Fruit fly (Drosophila melanogaster) whole organism, pupa: ENCODE results near the gene CG9743.
A peak's percentile ranks its signal among the peaks of the same experiment; 100 is the strongest.

Experiments
- CG10348 ChIP-seq: fragments of 200-800 bp; sonication (Bioruptor generic); IDR thresholded peaks from 2 replicates; pipeline ENCODE4 v1.3.6; 2022; ENCODE audit warnings: missing biosample characterization, missing genetic modification characterization
- CG12605 ChIP-seq: fragments of 200-800 bp; sonication (Bioruptor generic); IDR thresholded peaks from 2 replicates; pipeline ENCODE4 v1.3.6; 2022; ENCODE audit warnings: missing biosample characterization, missing genetic modification characterization
- CG13204 ChIP-seq: fragments of 200-800 bp; sonication (Bioruptor generic); optimal IDR thresholded peaks from 2 replicates; lab custom pipeline; 2018; ENCODE audit warnings: missing biosample characterization, mild to moderate bottlenecking, missing genetic modification characterization, moderate library complexity
- CG14655 ChIP-seq: fragments of 200-800 bp; sonication (Bioruptor generic); optimal IDR thresholded peaks from 3 replicates; lab custom pipeline; 2017; ENCODE audit warnings: mild to moderate bottlenecking, missing biosample characterization, missing genetic modification reagents, missing genetic modification characterization
- CG15710 ChIP-seq: fragments of 200-800 bp; sonication (Bioruptor generic); optimal IDR thresholded peaks from 2 replicates; lab custom pipeline; 2018; ENCODE audit warnings: missing biosample characterization, mild to moderate bottlenecking, missing genetic modification characterization, moderate library complexity
- CG17806 ChIP-seq: fragments of 200-800 bp; sonication (Bioruptor generic); optimal IDR thresholded peaks from 2 replicates; lab custom pipeline; 2018; ENCODE audit warnings: missing biosample characterization, mild to moderate bottlenecking, missing genetic modification characterization, moderate library complexity
- CG32121 ChIP-seq: fragments of 200-800 bp; sonication (Bioruptor generic); IDR thresholded peaks from 2 replicates; pipeline ENCODE4 v1.3.6; 2022; ENCODE audit warnings: missing biosample characterization, missing genetic modification characterization
- CG34367 ChIP-seq: fragments of 200-800 bp; sonication (Bioruptor generic); optimal IDR thresholded peaks from 2 replicates; lab custom pipeline; 2018; ENCODE audit warnings: missing biosample characterization, mild to moderate bottlenecking, missing genetic modification characterization
- CG4496 ChIP-seq: fragments of 200-800 bp; sonication (Bioruptor generic); IDR thresholded peaks from 3 replicates; pipeline ENCODE4 v1.3.6; 2022; ENCODE audit warnings: missing biosample characterization, missing genetic modification characterization
- CG8159 ChIP-seq: fragments of 200-800 bp; sonication (Bioruptor generic); optimal IDR thresholded peaks from 3 replicates; lab custom pipeline; 2018; ENCODE audit warnings: missing biosample characterization, mild to moderate bottlenecking, missing genetic modification characterization, moderate library complexity
- CG8301 ChIP-seq: fragments of 200-800 bp; sonication (Bioruptor generic); optimal IDR thresholded peaks from 2 replicates; lab custom pipeline; 2018; ENCODE audit warnings: missing biosample characterization, mild to moderate bottlenecking, missing genetic modification characterization
- CG9948 ChIP-seq: fragments of 200-800 bp; sonication (Bioruptor generic); optimal IDR thresholded peaks from 2 replicates; lab custom pipeline; 2018; ENCODE audit warnings: missing biosample characterization, mild to moderate bottlenecking, missing genetic modification characterization, moderate library complexity
- D1 ChIP-seq: fragments of 200-800 bp; sonication (Bioruptor generic); optimal IDR thresholded peaks from 2 replicates; lab custom pipeline; 2018; ENCODE audit warnings: missing biosample characterization, mild to moderate bottlenecking, missing genetic modification characterization, moderate library complexity
- EcR ChIP-seq: fragments of 200-800 bp; sonication (Bioruptor generic); optimal IDR thresholded peaks from 3 replicates; lab custom pipeline; 2019; ENCODE audit warnings: missing biosample characterization, missing genetic modification characterization, mild to moderate bottlenecking, moderate library complexity, missing genetic modification reagents
- Ets98B ChIP-seq: fragments of 200-800 bp; sonication (Bioruptor generic); IDR thresholded peaks from 2 replicates; pipeline ENCODE4 v1.3.6; 2022; ENCODE audit warnings: missing biosample characterization, missing genetic modification characterization
- Pif1A ChIP-seq: fragments of 200-800 bp; sonication (Bioruptor generic); optimal IDR thresholded peaks from 3 replicates; lab custom pipeline; 2016; ENCODE audit warnings: missing biosample characterization, missing genetic modification characterization
- Pif1B ChIP-seq: fragments of 200-800 bp; sonication (Bioruptor generic); optimal IDR thresholded peaks from 3 replicates; lab custom pipeline; 2016; ENCODE audit warnings: missing biosample characterization, missing genetic modification characterization
- Snoo ChIP-seq: fragments of 200-800 bp; sonication (Bioruptor generic); optimal IDR thresholded peaks from 3 replicates; lab custom pipeline; 2017; ENCODE audit warnings: missing biosample characterization, mild to moderate bottlenecking, missing genetic modification characterization, inconsistent platforms
- fd96Ca ChIP-seq: fragments of 200-800 bp; sonication (Bioruptor generic); IDR thresholded peaks from 3 replicates; pipeline ENCODE4 v1.3.6; 2022; ENCODE audit warnings: missing biosample characterization, missing genetic modification characterization
- gl ChIP-seq: fragments of 200-800 bp; sonication (Bioruptor generic); optimal IDR thresholded peaks from 2 replicates; lab custom pipeline; 2018; ENCODE audit warnings: missing biosample characterization, mild to moderate bottlenecking, missing genetic modification characterization
- rn ChIP-seq: fragments of 200-800 bp; sonication (Bioruptor generic); IDR thresholded peaks from 2 replicates; pipeline ENCODE4 v1.3.6; 2022; ENCODE audit warnings: missing biosample characterization, missing genetic modification characterization

Gene CG9743

dm6 chr3R:30195606-30196049 is 7.2 kb downstream of the CG9743 start:
- TF ChIP-seq EcR (GFP tag; lab: Kevin White, UChicago), result no peak
- no peak for TF ChIP-seq Snoo (tag; lab: Kevin White, UChicago)
- no peak for TF ChIP-seq CG8159 (tag; lab: Kevin White, UChicago)
- TF ChIP-seq D1 (tag; lab: Kevin White, UChicago), result no peak
- peak; percentile 14 for TF ChIP-seq CG14655 (GFP tag; lab: Kevin White, UChicago)
- TF ChIP-seq Ets98B (GFP tag; lab: Robert Waterston, UW), result peak; percentile 64
- TF ChIP-seq CG10348 (GFP tag; lab: Robert Waterston, UW), result no peak
- no peak for TF ChIP-seq CG34367 (tag; lab: Kevin White, UChicago)
- peak; percentile 59 for TF ChIP-seq CG32121
- no peak for TF ChIP-seq Pif1B (GFP tag; lab: Kevin White, UChicago)
- peak; percentile 64 for TF ChIP-seq CG4496 (GFP tag; lab: Robert Waterston, UW)
- TF ChIP-seq gl, result no peak
- TF ChIP-seq CG17806 (tag; lab: Kevin White, UChicago), result peak; percentile 3
- TF ChIP-seq fd96Ca (GFP tag; lab: Robert Waterston, UW), result peak; percentile 64
- TF ChIP-seq CG15710 (tag; lab: Kevin White, UChicago), result peak; percentile 18
- no peak for TF ChIP-seq rn (GFP tag; lab: Robert Waterston, UW)
- TF ChIP-seq Pif1A (GFP tag; lab: Kevin White, UChicago), result no peak
- TF ChIP-seq CG12605 (GFP tag; lab: Robert Waterston, UW), result no peak
- TF ChIP-seq CG8301 (tag; lab: Kevin White, UChicago), result peak; percentile 23
- TF ChIP-seq CG13204 (GFP tag; lab: Kevin White, UChicago), result no peak
- TF ChIP-seq CG9948 (tag; lab: Kevin White, UChicago), result no peak

dm6 chr3R:30193826-30194225 is 9.0 kb downstream of the CG9743 start:
- TF ChIP-seq CG17806 (tag; lab: Kevin White, UChicago) (no peak), CG8159 (tag; lab: Kevin White, UChicago) (no peak), Pif1B (GFP tag; lab: Kevin White, UChicago) (no peak), CG13204 (GFP tag; lab: Kevin White, UChicago) (no peak), Snoo (tag; lab: Kevin White, UChicago) (no peak), CG10348 (GFP tag; lab: Robert Waterston, UW) (no peak), D1 (tag; lab: Kevin White, UChicago) (no peak), Pif1A (GFP tag; lab: Kevin White, UChicago) (no peak), rn (GFP tag; lab: Robert Waterston, UW) (no peak), Ets98B (GFP tag; lab: Robert Waterston, UW) (no peak), CG34367 (tag; lab: Kevin White, UChicago) (no peak), CG8301 (tag; lab: Kevin White, UChicago) (no peak), CG15710 (tag; lab: Kevin White, UChicago) (no peak)

dm6 chr3R:30191462-30191874 is 11.3 kb downstream of the CG9743 start:
- TF ChIP-seq CG4496 (GFP tag; lab: Robert Waterston, UW) (no peak), D1 (tag; lab: Kevin White, UChicago) (no peak), CG32121 (no peak), Pif1B (GFP tag; lab: Kevin White, UChicago) (peak; percentile 65), CG8159 (tag; lab: Kevin White, UChicago) (no peak), Ets98B (GFP tag; lab: Robert Waterston, UW) (no peak), CG17806 (tag; lab: Kevin White, UChicago) (no peak), CG10348 (GFP tag; lab: Robert Waterston, UW) (no peak), CG14655 (GFP tag; lab: Kevin White, UChicago) (peak; percentile 48), Snoo (tag; lab: Kevin White, UChicago) (peak; percentile 48), CG34367 (tag; lab: Kevin White, UChicago) (peak; percentile 29), CG12605 (GFP tag; lab: Robert Waterston, UW) (no peak), CG8301 (tag; lab: Kevin White, UChicago) (peak; percentile 42), fd96Ca (GFP tag; lab: Robert Waterston, UW) (no peak), Pif1A (GFP tag; lab: Kevin White, UChicago) (peak; percentile 67), CG15710 (tag; lab: Kevin White, UChicago) (peak; percentile 43), gl (no peak), CG13204 (GFP tag; lab: Kevin White, UChicago) (no peak), rn (GFP tag; lab: Robert Waterston, UW) (no peak), EcR (GFP tag; lab: Kevin White, UChicago) (no peak), CG9948 (tag; lab: Kevin White, UChicago) (peak; percentile 27)
- TF ChIP-seq, all 21 proteins: peak for 8

dm6 chr3R:30191047-30191446 is 11.8 kb downstream of the CG9743 start, which contains the start of gene CG9747:
Gene CG9747 (minus strand): TSS chr3R:30191252.
- TF ChIP-seq EcR (GFP tag; lab: Kevin White, UChicago) (peak; percentile 18), CG8159 (tag; lab: Kevin White, UChicago) (no peak), CG9948 (tag; lab: Kevin White, UChicago) (no peak)
- TF ChIP-seq, all 21 proteins: peak for 1

- TF ChIP-seq CG4496 (GFP tag; lab: Robert Waterston, UW) (peak; percentile 59; the same call in 2 of the 3 replicates), fd96Ca (GFP tag; lab: Robert Waterston, UW) (peak; percentile 58; the same call in 1 of the 3 replicates), CG15710 (tag; lab: Kevin White, UChicago) (peak; percentile 59), CG12605 (GFP tag; lab: Robert Waterston, UW) (no peak), CG9948 (tag; lab: Kevin White, UChicago) (peak; percentile 62), CG8159 (tag; lab: Kevin White, UChicago) (peak; percentile 69), CG8301 (tag; lab: Kevin White, UChicago) (peak; percentile 31), CG34367 (tag; lab: Kevin White, UChicago) (peak; percentile 41), Ets98B (GFP tag; lab: Robert Waterston, UW) (peak; percentile 29; the same call in 1 of the 2 replicates), CG13204 (GFP tag; lab: Kevin White, UChicago) (no peak), gl (peak; percentile 35), rn (GFP tag; lab: Robert Waterston, UW) (no peak), D1 (tag; lab: Kevin White, UChicago) (no peak), Pif1B (GFP tag; lab: Kevin White, UChicago) (peak; percentile 51), EcR (GFP tag; lab: Kevin White, UChicago) (no peak), CG10348 (GFP tag; lab: Robert Waterston, UW) (no peak), Snoo (tag; lab: Kevin White, UChicago) (peak; percentile 65), CG17806 (tag; lab: Kevin White, UChicago) (peak; percentile 67), Pif1A (GFP tag; lab: Kevin White, UChicago) (peak; percentile 67), CG14655 (GFP tag; lab: Kevin White, UChicago) (peak; percentile 37), CG32121 (peak; percentile 35; the same call in 1 of the 2 replicates)
These were observed 13.0 kb downstream of the CG9743 start for dm6 chr3R:30189836-30190235.
